Worm (Caenorhabditis elegans): ENCODE data around the gene npr-9.

DNA sequence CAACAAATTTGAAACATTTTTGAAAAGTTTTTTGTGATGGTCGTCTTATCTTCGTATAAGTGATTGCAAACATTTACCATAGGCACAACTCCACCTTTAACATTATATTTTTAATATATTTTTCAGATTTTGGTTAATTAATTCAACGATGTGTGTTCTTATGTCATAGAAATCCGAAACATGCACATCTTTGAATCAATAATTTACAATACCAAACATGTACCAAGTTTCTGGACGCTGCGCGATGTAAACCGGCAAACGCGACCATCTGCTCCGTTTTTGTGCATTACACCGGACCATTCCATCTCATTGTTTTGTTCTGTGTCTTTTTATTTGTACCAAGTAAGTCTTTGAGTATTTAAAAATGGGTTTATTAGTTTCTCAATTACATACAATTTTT lies 28.0 kb downstream of the npr-9 start, which contains the start of gene pgp-4:
- TF ChIP-seq elt-3 (tag; optimal IDR thresholded peaks at IDR 0.05) (no peak), lin-39 (tag; optimal IDR thresholded peaks at IDR 0.05) (no peak)

Measured in whole organism, L2 larva.